Worm (Caenorhabditis elegans): ENCODE results near the gene sut-2.
A peak's percentile ranks its signal among the peaks of the same experiment; 100 is the strongest.

Gene sut-2

DNA sequence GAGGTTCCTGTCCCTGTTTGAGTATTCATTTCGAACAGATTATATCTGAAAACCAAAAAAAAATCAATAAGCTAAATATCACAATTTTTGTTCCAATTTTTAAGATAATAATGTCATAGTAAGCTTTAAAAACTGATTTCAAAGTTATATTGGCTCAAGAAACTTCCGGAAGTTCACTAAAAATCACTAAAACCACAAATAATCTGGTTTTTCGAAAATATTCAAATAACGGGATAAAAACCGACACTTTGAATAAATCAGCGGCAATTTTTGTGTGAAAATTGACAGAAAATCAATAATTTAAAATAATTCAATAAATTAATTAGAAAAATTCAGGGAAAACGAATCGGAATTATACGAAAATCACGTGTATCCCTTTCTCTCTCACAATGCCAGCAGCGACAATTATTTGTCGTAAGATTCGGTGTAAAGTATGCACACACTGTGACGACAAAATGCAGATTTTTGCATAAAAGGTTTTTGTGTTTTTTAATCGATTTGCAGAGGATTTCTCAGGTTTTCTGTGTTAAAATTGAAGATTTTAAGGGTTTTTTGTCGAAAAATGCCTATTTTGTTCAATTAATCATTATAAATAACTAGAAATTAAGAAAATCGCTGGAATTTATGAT, at the start of gene sut-2:
sut-2 (minus strand) TSS at position 51 of the 629 bp plus-strand sequence.
- TF ChIP-seq ztf-29 (GFP tag; IDR thresholded peaks at IDR 0.05) (no peak), T22C8.4 (GFP tag; IDR thresholded peaks at IDR 0.05) (no peak), ref-1 (GFP tag; conservative IDR thresholded peaks at IDR 0.05) (no peak), klf-2 (GFP tag; conservative IDR thresholded peaks at IDR 0.05) (no peak), cog-1 (tag; optimal IDR thresholded peaks at IDR 0.05) (no peak), med-1 (GFP tag; optimal IDR thresholded peaks at IDR 0.05; ENCODE audit: insufficient read depth) (no peak), ztf-23 (GFP tag; IDR thresholded peaks at IDR 0.05) (no peak), tab-1 (GFP tag; IDR thresholded peaks at IDR 0.05) (no peak), flt-1 (GFP tag; IDR thresholded peaks at IDR 0.05) (no peak)

DNA sequence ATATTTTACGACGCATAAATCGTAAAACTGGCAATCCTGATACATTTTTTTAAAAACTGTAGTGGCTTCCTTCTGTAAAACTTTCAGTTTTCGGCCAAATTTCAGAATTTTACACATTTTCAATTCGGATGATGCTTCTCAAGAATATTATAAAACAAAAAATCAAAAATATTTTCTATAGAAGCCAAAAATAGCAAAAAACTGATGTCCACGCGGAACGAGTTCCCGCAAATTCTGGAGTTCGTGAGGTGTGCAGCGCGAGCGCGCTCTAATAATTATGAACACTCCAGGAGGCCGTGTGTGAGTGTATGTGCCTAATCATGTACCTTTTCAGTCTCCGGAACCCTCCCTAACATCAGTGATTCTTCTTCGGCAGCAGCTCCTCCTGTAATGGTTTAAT, 47.4 kb upstream of the sut-2 start, which contains the start of gene sumv-2:
sumv-2 (plus strand) TSS at position 301 of the 400 bp plus-strand sequence.
- no peak for TF ChIP-seq klf-2 (GFP tag; conservative IDR thresholded peaks at IDR 0.05)
- no peak for TF ChIP-seq med-1 (GFP tag; optimal IDR thresholded peaks at IDR 0.05; ENCODE audit: insufficient read depth)
- no peak for TF ChIP-seq T22C8.4 (GFP tag; IDR thresholded peaks at IDR 0.05)
- TF ChIP-seq ztf-29 (GFP tag; IDR thresholded peaks at IDR 0.05) = no peak
- TF ChIP-seq flt-1 (GFP tag; IDR thresholded peaks at IDR 0.05) = no peak
- no peak for TF ChIP-seq tab-1 (GFP tag; IDR thresholded peaks at IDR 0.05)
- no peak for TF ChIP-seq cog-1 (tag; optimal IDR thresholded peaks at IDR 0.05)
- no peak for TF ChIP-seq ztf-23 (GFP tag; IDR thresholded peaks at IDR 0.05)

DNA sequence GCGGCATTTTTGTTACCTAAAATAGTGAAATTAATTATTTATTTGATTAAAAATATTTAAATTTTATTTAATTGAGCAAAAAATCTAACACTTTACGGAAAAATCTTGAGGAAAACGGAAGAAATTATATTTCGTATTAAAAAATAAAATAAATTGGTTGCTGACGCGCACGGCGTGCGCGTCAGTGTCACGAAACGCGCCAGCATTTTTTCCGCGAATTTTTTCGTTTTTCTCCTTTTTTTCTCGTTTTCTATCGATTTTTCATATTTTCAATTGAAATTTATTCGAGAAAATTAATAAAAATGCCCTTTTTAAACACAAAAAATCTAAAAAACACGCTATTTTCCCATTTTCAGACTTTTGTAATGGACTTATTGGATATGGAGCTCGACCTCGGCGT, 46.0 kb upstream of the sut-2 start, which contains the start of the genes Y61A9LA.10 and F54D11.4:
Y61A9LA.10 (minus strand) TSS at position 16 of the 400 bp plus-strand sequence.
F54D11.4 (plus strand) TSS at position 350 of the 400 bp plus-strand sequence.
- no peak for TF ChIP-seq flt-1 (GFP tag; IDR thresholded peaks at IDR 0.05)
- TF ChIP-seq T22C8.4 (GFP tag; IDR thresholded peaks at IDR 0.05) = no peak
- TF ChIP-seq ztf-29 (GFP tag; IDR thresholded peaks at IDR 0.05) = no peak
- no peak for TF ChIP-seq cog-1 (tag; optimal IDR thresholded peaks at IDR 0.05)
- no peak for TF ChIP-seq med-1 (GFP tag; optimal IDR thresholded peaks at IDR 0.05; ENCODE audit: insufficient read depth)
- TF ChIP-seq klf-2 (GFP tag; conservative IDR thresholded peaks at IDR 0.05) = 0 out of 2 replicates have a peak, but pooled peaks have one; percentile 8
- no peak for TF ChIP-seq tab-1 (GFP tag; IDR thresholded peaks at IDR 0.05)
- no peak for TF ChIP-seq ztf-23 (GFP tag; IDR thresholded peaks at IDR 0.05)
- TF ChIP-seq ref-1 (GFP tag; conservative IDR thresholded peaks at IDR 0.05) = no peak

DNA sequence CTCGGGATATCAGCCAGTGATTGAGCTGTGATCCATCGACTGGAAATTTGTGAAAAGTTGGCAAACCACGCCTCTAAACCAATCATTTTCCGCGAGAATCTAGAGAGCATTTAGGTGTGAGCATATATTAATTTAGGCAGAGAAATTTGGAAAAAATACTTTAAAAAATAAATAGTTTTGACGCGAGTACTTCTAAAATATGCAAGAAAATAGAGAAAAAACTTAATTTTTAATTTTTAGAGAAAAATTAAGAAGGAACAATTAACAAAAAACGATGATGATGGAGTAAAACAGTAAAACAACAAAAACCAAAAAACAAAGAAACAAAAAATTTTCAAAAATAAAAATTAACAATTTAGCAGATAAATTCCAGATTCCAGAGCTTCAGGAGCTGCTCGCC, 37.0 kb upstream of the sut-2 start, which contains the start of gene txt-6:
txt-6 (minus strand) TSS at position 101 of the 400 bp plus-strand sequence.
- TF ChIP-seq klf-2 (GFP tag; conservative IDR thresholded peaks at IDR 0.05) (no peak), T22C8.4 (GFP tag; IDR thresholded peaks at IDR 0.05) (no peak)

DNA sequence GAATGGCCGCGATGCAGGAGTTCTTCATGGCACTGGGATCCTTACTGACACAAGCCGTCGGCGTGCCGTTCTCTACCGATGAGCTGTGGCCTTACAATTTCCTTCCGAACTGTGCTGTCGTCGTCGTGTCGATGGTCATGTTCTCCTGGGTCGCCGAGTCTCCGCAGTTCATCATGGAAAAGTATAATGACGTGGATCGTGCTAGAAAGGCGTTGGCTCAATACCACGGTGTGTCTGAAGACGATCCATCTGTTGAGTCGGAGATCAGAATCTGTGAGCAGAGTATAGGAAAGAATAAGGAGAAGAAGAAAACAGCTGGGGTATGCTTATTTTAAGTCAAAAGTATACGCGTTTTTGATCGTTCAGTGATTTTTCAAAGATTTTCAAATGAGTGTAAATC, 29.4 kb upstream of the sut-2 start:
- no peak for TF ChIP-seq T22C8.4 (GFP tag; IDR thresholded peaks at IDR 0.05)
- no peak for TF ChIP-seq ztf-29 (GFP tag; IDR thresholded peaks at IDR 0.05)
- TF ChIP-seq med-1 (GFP tag; optimal IDR thresholded peaks at IDR 0.05; ENCODE audit: insufficient read depth) = no peak

DNA sequence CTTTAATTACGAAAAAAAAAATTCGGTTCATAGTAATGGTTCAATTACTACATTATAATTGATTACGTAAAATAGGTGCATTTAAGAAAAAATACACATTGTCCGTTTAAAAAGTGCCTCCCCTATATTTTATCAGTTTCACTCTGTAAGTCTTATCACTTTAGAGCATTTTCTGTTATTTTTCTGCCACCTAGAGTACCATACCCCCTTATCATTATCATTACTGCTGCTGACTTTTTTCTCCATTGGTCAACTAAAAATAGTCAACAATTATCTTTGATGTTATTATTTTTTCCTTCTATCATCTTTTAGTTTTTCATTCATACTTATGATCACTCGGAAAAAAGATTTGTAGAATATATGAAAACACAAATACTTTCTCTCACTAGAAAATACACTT, 28.6 kb upstream of the sut-2 start:
- TF ChIP-seq med-1 (GFP tag; optimal IDR thresholded peaks at IDR 0.05; ENCODE audit: insufficient read depth) (no peak), klf-2 (GFP tag; conservative IDR thresholded peaks at IDR 0.05) (no peak), tab-1 (GFP tag; IDR thresholded peaks at IDR 0.05) (no peak), flt-1 (GFP tag; IDR thresholded peaks at IDR 0.05) (no peak), T22C8.4 (GFP tag; IDR thresholded peaks at IDR 0.05) (no peak), cog-1 (tag; optimal IDR thresholded peaks at IDR 0.05) (no peak), ref-1 (GFP tag; conservative IDR thresholded peaks at IDR 0.05) (no peak), ztf-23 (GFP tag; IDR thresholded peaks at IDR 0.05) (no peak), ztf-29 (GFP tag; IDR thresholded peaks at IDR 0.05) (no peak)

DNA sequence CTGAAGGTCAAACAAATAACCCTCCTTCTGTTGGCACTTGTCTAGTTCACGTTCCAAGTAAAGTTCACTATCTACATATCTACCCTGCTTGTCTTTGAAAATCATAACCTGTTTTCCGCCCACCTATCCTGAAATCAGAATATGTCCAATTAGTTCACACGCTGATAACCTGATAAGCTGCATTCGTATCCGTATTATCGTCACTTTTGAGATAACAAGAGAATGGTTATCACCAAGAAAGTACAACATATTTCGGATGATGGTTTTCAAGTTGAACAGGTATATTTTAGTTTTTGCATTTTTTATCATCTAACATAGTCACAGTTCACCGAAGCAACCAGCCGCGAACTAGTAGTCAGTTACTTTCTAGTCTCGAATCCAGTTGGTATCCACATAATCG, 20.9 kb upstream of the sut-2 start:
- TF ChIP-seq ztf-29 (GFP tag; IDR thresholded peaks at IDR 0.05) (no peak), ztf-23 (GFP tag; IDR thresholded peaks at IDR 0.05) (no peak), flt-1 (GFP tag; IDR thresholded peaks at IDR 0.05) (no peak), med-1 (GFP tag; optimal IDR thresholded peaks at IDR 0.05; ENCODE audit: insufficient read depth) (no peak), klf-2 (GFP tag; conservative IDR thresholded peaks at IDR 0.05) (no peak), tab-1 (GFP tag; IDR thresholded peaks at IDR 0.05) (no peak), T22C8.4 (GFP tag; IDR thresholded peaks at IDR 0.05) (no peak), ref-1 (GFP tag; conservative IDR thresholded peaks at IDR 0.05) (no peak), cog-1 (tag; optimal IDR thresholded peaks at IDR 0.05) (no peak)

DNA sequence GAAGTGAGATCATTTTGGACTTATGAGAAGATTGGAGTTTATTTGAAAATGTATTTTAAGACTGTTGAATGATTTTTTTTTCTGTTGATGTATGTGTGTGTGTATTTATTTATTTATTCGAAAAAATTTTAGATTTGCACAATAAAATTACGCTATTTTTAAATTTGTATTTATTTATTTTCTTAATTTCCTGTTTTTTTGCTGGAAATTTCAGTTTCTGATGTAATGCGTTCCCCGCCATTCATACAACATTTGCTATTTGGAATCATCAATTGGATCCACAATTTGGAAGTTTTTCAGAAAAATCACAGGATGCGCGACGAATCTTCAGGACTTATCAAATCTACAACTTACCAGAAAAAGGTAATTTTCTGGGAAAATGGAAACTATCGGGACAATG, 15.2 kb upstream of the sut-2 start, which contains the start of gene Y61A9LA.1:
Y61A9LA.1 (plus strand) TSS at position 301 of the 400 bp plus-strand sequence.
- TF ChIP-seq ztf-29 (GFP tag; IDR thresholded peaks at IDR 0.05) = no peak

DNA sequence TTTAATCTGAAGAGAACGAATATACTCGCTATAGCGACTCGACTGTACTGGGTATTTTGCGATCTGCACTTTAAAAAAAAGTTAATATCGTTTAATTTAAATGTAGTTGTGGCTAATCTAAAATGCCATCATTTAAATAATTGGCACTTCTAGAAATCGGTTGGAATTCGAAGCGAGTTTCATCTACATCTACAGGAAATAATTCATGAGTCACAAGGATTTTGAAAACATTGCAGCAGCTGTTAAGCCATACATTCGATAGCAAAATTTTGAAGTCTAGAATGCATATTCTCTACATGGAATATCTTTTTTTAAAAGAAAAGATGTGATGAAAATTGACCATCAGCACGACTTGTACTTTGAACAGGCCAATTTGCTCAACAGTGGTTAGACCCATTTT, 10.7 kb upstream of the sut-2 start:
- TF ChIP-seq tab-1 (GFP tag; IDR thresholded peaks at IDR 0.05) = no peak
- no peak for TF ChIP-seq flt-1 (GFP tag; IDR thresholded peaks at IDR 0.05)
- no peak for TF ChIP-seq ztf-29 (GFP tag; IDR thresholded peaks at IDR 0.05)
- TF ChIP-seq klf-2 (GFP tag; conservative IDR thresholded peaks at IDR 0.05) = no peak
- TF ChIP-seq ztf-23 (GFP tag; IDR thresholded peaks at IDR 0.05) = no peak
- TF ChIP-seq T22C8.4 (GFP tag; IDR thresholded peaks at IDR 0.05) = no peak

DNA sequence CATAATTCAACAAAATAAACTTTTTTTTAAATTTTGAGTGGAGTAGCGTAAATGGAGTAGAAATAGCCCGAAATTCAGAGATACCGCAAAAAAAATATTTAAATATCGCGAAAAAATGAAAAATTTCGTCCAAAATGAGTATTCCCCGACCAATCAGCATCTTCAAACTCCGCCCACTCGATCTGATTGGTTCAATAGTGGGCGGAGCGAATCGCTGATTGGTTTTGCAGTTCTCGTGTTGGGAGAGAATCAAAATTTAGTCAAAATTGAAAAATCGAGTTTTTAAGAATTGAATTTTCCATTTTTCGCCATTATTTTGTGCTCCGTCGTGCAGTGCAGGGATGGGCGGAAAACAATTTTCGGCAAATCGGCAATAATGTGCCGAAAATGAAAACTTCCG, 5.6 kb upstream of the sut-2 start:
- TF ChIP-seq T22C8.4 (GFP tag; IDR thresholded peaks at IDR 0.05) (no peak), tab-1 (GFP tag; IDR thresholded peaks at IDR 0.05) (no peak), klf-2 (GFP tag; conservative IDR thresholded peaks at IDR 0.05) (no peak), ztf-29 (GFP tag; IDR thresholded peaks at IDR 0.05) (no peak), flt-1 (GFP tag; IDR thresholded peaks at IDR 0.05) (no peak), cog-1 (tag; optimal IDR thresholded peaks at IDR 0.05) (no peak), med-1 (GFP tag; optimal IDR thresholded peaks at IDR 0.05; ENCODE audit: insufficient read depth) (no peak), ztf-23 (GFP tag; IDR thresholded peaks at IDR 0.05) (no peak), ref-1 (GFP tag; conservative IDR thresholded peaks at IDR 0.05) (no peak)
